Fruit fly (Drosophila melanogaster) whole organism, embryonic: ENCODE results near the gene CG9550.

Source experiments
- B-H2 ChIP-seq: fragments of 200-800 bp; sonication (Bioruptor generic); optimal IDR thresholded peaks from 2 replicates; lab custom pipeline; 2018; ENCODE audit warnings: missing biosample characterization, mild to moderate bottlenecking, missing genetic modification characterization
- CG12155 ChIP-seq: fragments of 200-800 bp; sonication (Bioruptor generic); optimal IDR thresholded peaks from 3 replicates; lab custom pipeline; 2016; ENCODE audit warnings: missing biosample characterization, missing genetic modification characterization
- CG1233 ChIP-seq: fragments of 200-800 bp; sonication (Bioruptor generic); optimal IDR thresholded peaks from 4 replicates; lab custom pipeline; 2018; ENCODE audit warnings: missing biosample characterization, mild to moderate bottlenecking, missing genetic modification characterization
- CG14710 ChIP-seq: fragments of 200-800 bp; sonication (Bioruptor generic); optimal IDR thresholded peaks from 3 replicates; lab custom pipeline; 2019; ENCODE audit warnings: missing biosample characterization, mild to moderate bottlenecking, missing genetic modification characterization, moderate library complexity
- CG14965 ChIP-seq: fragments of 200-800 bp; sonication (Bioruptor generic); optimal IDR thresholded peaks from 2 replicates; lab custom pipeline; 2016; ENCODE audit warnings: missing biosample characterization, missing genetic modification characterization, borderline replicate concordance
- CG16779 ChIP-seq: fragments of 200-800 bp; sonication (Bioruptor generic); IDR thresholded peaks from 2 replicates; pipeline ENCODE4 v1.3.6; 2022; ENCODE audit warnings: missing biosample characterization, missing genetic modification characterization
- CG16815 ChIP-seq: fragments of 200-800 bp; sonication (Bioruptor generic); optimal IDR thresholded peaks from 3 replicates; lab custom pipeline; 2017; ENCODE audit warnings: missing biosample characterization, mild to moderate bottlenecking, missing genetic modification characterization
- CG17361 ChIP-seq: fragments of 200-800 bp; sonication (Bioruptor generic); IDR thresholded peaks from 3 replicates; pipeline ENCODE4 v1.3.6; 2022; ENCODE audit warnings: missing biosample characterization, missing genetic modification characterization
- CG17829 ChIP-seq: fragments of 200-800 bp; optimal IDR thresholded peaks from 2 replicates; lab custom pipeline; 2019; ENCODE audit warnings: missing biosample characterization, mild to moderate bottlenecking, missing genetic modification characterization, moderate library complexity
- CG30431 ChIP-seq: fragments of 200-800 bp; sonication (Bioruptor generic); optimal IDR thresholded peaks from 2 replicates; lab custom pipeline; 2017; ENCODE audit warnings: missing biosample characterization, missing genetic modification characterization
- CG3281 ChIP-seq: fragments of 200-800 bp; sonication (Bioruptor generic); optimal IDR thresholded peaks from 3 replicates; lab custom pipeline; 2017; ENCODE audit warnings: missing biosample characterization, mild to moderate bottlenecking, missing genetic modification characterization
- CG5180 ChIP-seq: fragments of 200-800 bp; sonication (Bioruptor generic); optimal IDR thresholded peaks from 3 replicates; lab custom pipeline; 2017; ENCODE audit warnings: missing biosample characterization, missing genetic modification characterization, mild to moderate bottlenecking, moderate library complexity, missing genetic modification reagents
- CG6689 ChIP-seq: fragments of 200-800 bp; sonication (Bioruptor generic); IDR thresholded peaks from 2 replicates; pipeline ENCODE4 v1.3.6; 2022; ENCODE audit warnings: missing biosample characterization, missing genetic modification characterization
- CG6854 ChIP-seq: fragments of 200-800 bp; sonication (Bioruptor generic); optimal IDR thresholded peaks from 3 replicates; lab custom pipeline; 2017; ENCODE audit warnings: missing biosample characterization, mild to moderate bottlenecking, missing genetic modification characterization
- CG7786 ChIP-seq: fragments of 200-800 bp; sonication (Bioruptor generic); optimal IDR thresholded peaks from 2 replicates; lab custom pipeline; 2016; ENCODE audit warnings: missing biosample characterization, missing genetic modification characterization
- CG8359 ChIP-seq: fragments of 200-800 bp; sonication (Bioruptor generic); optimal IDR thresholded peaks from 2 replicates; lab custom pipeline; 2017; ENCODE audit warnings: missing biosample characterization, mild to moderate bottlenecking, missing genetic modification characterization, borderline replicate concordance
- CG8388 ChIP-seq: fragments of 200-800 bp; sonication (Bioruptor generic); optimal IDR thresholded peaks from 2 replicates; lab custom pipeline; 2019; ENCODE audit warnings: missing biosample characterization, mild to moderate bottlenecking, missing genetic modification characterization, moderate library complexity
- CG9797 ChIP-seq: fragments of 200-800 bp; sonication (Bioruptor generic); optimal IDR thresholded peaks from 3 replicates; lab custom pipeline; 2018; ENCODE audit warnings: missing biosample characterization, mild to moderate bottlenecking, missing genetic modification characterization
- CG9876 ChIP-seq: fragments of 200-800 bp; sonication (Bioruptor generic); optimal IDR thresholded peaks from 2 replicates; lab custom pipeline; 2016; ENCODE audit warnings: missing biosample characterization, missing genetic modification characterization
- Dip3 ChIP-seq: fragments of 200-800 bp; sonication (Bioruptor generic); optimal IDR thresholded peaks from 3 replicates; lab custom pipeline; 2016; ENCODE audit warnings: missing biosample characterization, missing genetic modification characterization
- Gsc ChIP-seq: fragments of 200-800 bp; sonication (Bioruptor generic); IDR thresholded peaks from 2 replicates; pipeline ENCODE4 v1.3.6; 2022; ENCODE audit warnings: missing biosample characterization, missing genetic modification characterization
- H2.0 ChIP-seq: fragments of 200-800 bp; sonication (Bioruptor generic); IDR thresholded peaks from 2 replicates; pipeline ENCODE4 v1.3.6; 2022; ENCODE audit warnings: missing biosample characterization, missing genetic modification characterization
- MBD-R2 ChIP-seq: fragments of 200-800 bp; sonication (Bioruptor generic); IDR thresholded peaks from 2 replicates; pipeline ENCODE4 v1.3.6; 2022; ENCODE audit warnings: missing biosample characterization, missing genetic modification characterization
- MTF-1 ChIP-seq: fragments of 200-800 bp; sonication (Bioruptor generic); optimal IDR thresholded peaks from 2 replicates; lab custom pipeline; 2018; ENCODE audit warnings: missing biosample characterization, mild to moderate bottlenecking, missing genetic modification characterization, borderline replicate concordance
- Meics ChIP-seq: fragments of 200-800 bp; sonication (Bioruptor generic); optimal IDR thresholded peaks from 2 replicates; lab custom pipeline; 2017; ENCODE audit warnings: missing biosample characterization, mild to moderate bottlenecking, missing genetic modification characterization
- Mes4 ChIP-seq: fragments of 200-800 bp; sonication (Bioruptor generic); optimal IDR thresholded peaks from 2 replicates; lab custom pipeline; 2016; ENCODE audit warnings: missing biosample characterization, missing genetic modification characterization
- Nf-YC ChIP-seq: fragments of 200-800 bp; optimal IDR thresholded peaks from 3 replicates; lab custom pipeline; 2019; ENCODE audit warnings: missing biosample characterization, mild to moderate bottlenecking, missing genetic modification characterization, moderate library complexity
- Oli ChIP-seq: fragments of 200-800 bp; sonication (Bioruptor generic); optimal IDR thresholded peaks from 2 replicates; lab custom pipeline; 2018; ENCODE audit warnings: missing biosample characterization, mild to moderate bottlenecking, missing genetic modification characterization, moderate library complexity
- Spps ChIP-seq: fragments of 200-800 bp; sonication (Bioruptor generic); optimal IDR thresholded peaks from 2 replicates; lab custom pipeline; 2018; ENCODE audit warnings: missing biosample characterization, mild to moderate bottlenecking, missing genetic modification characterization
- Taf1 ChIP-seq: fragments of 200-800 bp; sonication (Bioruptor generic); IDR thresholded peaks from 2 replicates; pipeline ENCODE4 v1.3.6; 2022; ENCODE audit warnings: missing biosample characterization, missing genetic modification characterization
- aop ChIP-seq: fragments of 200-800 bp; sonication (Bioruptor generic); IDR thresholded peaks from 2 replicates; pipeline ENCODE4 v1.3.6; 2022; ENCODE audit warnings: missing biosample characterization, missing genetic modification characterization
- br ChIP-seq: fragments of >200 bp; optimal IDR thresholded peaks from 2 replicates; lab custom pipeline; 2017
- chif ChIP-seq, 2 experiments: fragments of 200-800 bp; sonication (Bioruptor generic); optimal IDR thresholded peaks; 3 replicates each; lab custom pipeline; 2016; ENCODE audit warnings: missing biosample characterization in 2 of 2, missing genetic modification characterization in 2 of 2
- ci ChIP-seq: fragments of 200-800 bp; sonication (Bioruptor generic); IDR thresholded peaks from 3 replicates; pipeline ENCODE4 v1.3.6; 2022; ENCODE audit warnings: missing biosample characterization, missing genetic modification characterization
- dysf ChIP-seq: fragments of 200-800 bp; sonication (Bioruptor generic); IDR thresholded peaks from 3 replicates; pipeline ENCODE4 v1.3.6; 2022; ENCODE audit warnings: missing biosample characterization, missing genetic modification characterization
- esg ChIP-seq: fragments of 200-800 bp; sonication (Bioruptor generic); conservative IDR thresholded peaks from 2 replicates; pipeline ENCODE4 v1.3.6; 2022; ENCODE audit warnings: missing biosample characterization, missing genetic modification characterization
- ftz-f1 ChIP-seq: fragments of 200-800 bp; sonication (Bioruptor generic); optimal IDR thresholded peaks from 2 replicates; lab custom pipeline; 2016; ENCODE audit warnings: missing biosample characterization, missing genetic modification characterization
- gcm2 ChIP-seq: fragments of 200-800 bp; sonication (Bioruptor generic); optimal IDR thresholded peaks from 2 replicates; lab custom pipeline; 2016; ENCODE audit warnings: missing biosample characterization, missing genetic modification characterization
- grau ChIP-seq: fragments of 200-800 bp; optimal IDR thresholded peaks from 3 replicates; lab custom pipeline; 2019; ENCODE audit warnings: missing biosample characterization, mild to moderate bottlenecking, missing genetic modification characterization, moderate library complexity
- lab ChIP-seq: fragments of 200-800 bp; sonication (Bioruptor generic); optimal IDR thresholded peaks from 3 replicates; lab custom pipeline; 2017; ENCODE audit warnings: missing biosample characterization, missing genetic modification characterization, mild to moderate bottlenecking, moderate library complexity, missing genetic modification reagents
- nau ChIP-seq: fragments of 200-800 bp; sonication (Bioruptor generic); optimal IDR thresholded peaks from 3 replicates; lab custom pipeline; 2017; ENCODE audit warnings: missing biosample characterization, mild to moderate bottlenecking, missing genetic modification characterization, missing genetic modification reagents
- pho ChIP-seq: fragments of 200-800 bp; sonication (Bioruptor generic); optimal IDR thresholded peaks from 2 replicates; lab custom pipeline; 2016; ENCODE audit warnings: missing biosample characterization, missing genetic modification characterization
- phol ChIP-seq: fragments of 200-800 bp; sonication (Bioruptor generic); optimal IDR thresholded peaks from 3 replicates; lab custom pipeline; 2018; ENCODE audit warnings: missing biosample characterization, mild to moderate bottlenecking, missing genetic modification characterization, moderate library complexity
- pnt ChIP-seq: fragments of 200-800 bp; sonication (Bioruptor generic); optimal IDR thresholded peaks from 3 replicates; lab custom pipeline; 2016; ENCODE audit warnings: missing biosample characterization, missing genetic modification characterization
- repo ChIP-seq: fragments of 200-800 bp; sonication (Bioruptor generic); optimal IDR thresholded peaks from 2 replicates; lab custom pipeline; 2016; ENCODE audit warnings: missing biosample characterization, missing genetic modification characterization
- seq ChIP-seq: fragments of 200-800 bp; sonication (Bioruptor generic); IDR thresholded peaks from 2 replicates; pipeline ENCODE4 v1.3.6; 2022; ENCODE audit warnings: missing biosample characterization, missing genetic modification characterization
- ssp ChIP-seq: fragments of 200-800 bp; sonication (Bioruptor generic); IDR thresholded peaks from 2 replicates; pipeline ENCODE4 v1.3.6; 2022; ENCODE audit warnings: missing biosample characterization, missing genetic modification characterization
- tin ChIP-seq: fragments of 200-800 bp; sonication (Bioruptor generic); optimal IDR thresholded peaks from 3 replicates; lab custom pipeline; 2016; ENCODE audit warnings: missing biosample characterization, missing genetic modification characterization
- tio ChIP-seq: fragments of 200-800 bp; sonication (Bioruptor generic); optimal IDR thresholded peaks from 2 replicates; lab custom pipeline; 2017; ENCODE audit warnings: missing biosample characterization, missing genetic modification characterization, inconsistent platforms
- usp ChIP-seq: fragments of >200 bp; optimal IDR thresholded peaks from 2 replicates; lab custom pipeline; 2017; ENCODE audit warnings: missing biosample characterization, missing genetic modification characterization
- vnd ChIP-seq: fragments of 200-800 bp; sonication (Bioruptor generic); IDR thresholded peaks from 3 replicates; pipeline ENCODE4 v1.3.6; 2022; ENCODE audit warnings: missing biosample characterization, missing genetic modification characterization; ENCODE audit not compliant: partially characterized antibody
- wdn ChIP-seq: fragments of 200-800 bp; sonication (Bioruptor generic); IDR thresholded peaks from 2 replicates; pipeline ENCODE4 v1.3.6; 2022; ENCODE audit warnings: missing biosample characterization, missing genetic modification characterization

The CG9550 gene

dm6 chr2L:6465497-6465896 lies 31.4 kb upstream of the CG9550 start, which contains the start of gene Rchy1 (continued):
- TF ChIP-seq CG6854 (GFP tag; lab: Kevin White, UChicago), result peak; percentile 17
- peak; percentile 68; the same call in 2 of the 3 replicates for TF ChIP-seq ci
- TF ChIP-seq CG16779, result 0 out of 2 replicates have a peak, but pooled peaks have one; percentile 18
- no peak for TF ChIP-seq chif (GFP tag; optimal IDR thresholded peaks at IDR 0.05; lab: Kevin White, UChicago)
- peak; percentile 11; the same call in 1 of the 2 replicates for TF ChIP-seq MBD-R2 (GFP tag; lab: Robert Waterston, UW)
- TF ChIP-seq CG12155 (GFP tag; lab: Kevin White, UChicago), result no peak
- no peak for TF ChIP-seq Spps (tag; lab: Kevin White, UChicago)
- no peak for TF ChIP-seq CG14965 (GFP tag; lab: Kevin White, UChicago)
- TF ChIP-seq CG30431, result no peak
- TF ChIP-seq wdn (GFP tag; lab: Robert Waterston, UW), result no peak
- no peak for TF ChIP-seq dysf (GFP tag; lab: Robert Waterston, UW)
- TF ChIP-seq Gsc, result no peak
- TF ChIP-seq Nf-YC, result peak; percentile 35
- TF ChIP-seq CG9876 (GFP tag; lab: Kevin White, UChicago), result no peak
- no peak for TF ChIP-seq tio (GFP tag; lab: Kevin White, UChicago)
- peak; percentile 78 for TF ChIP-seq lab (GFP tag; lab: Kevin White, UChicago)
- no peak for TF ChIP-seq Dip3 (GFP tag; lab: Kevin White, UChicago)
- no peak for TF ChIP-seq gcm2 (GFP tag; lab: Kevin White, UChicago)
- TF ChIP-seq grau, result peak; percentile 14
- peak; percentile 32 for TF ChIP-seq MTF-1 (GFP tag; lab: Kevin White, UChicago)
- peak; percentile 42 for TF ChIP-seq CG3281 (GFP tag; lab: Kevin White, UChicago)
- TF ChIP-seq tin (GFP tag; lab: Kevin White, UChicago), result no peak
- TF ChIP-seq H2.0 (GFP tag; lab: Robert Waterston, UW), result no peak
- no peak for TF ChIP-seq CG8388 (GFP tag; lab: Kevin White, UChicago)
- no peak for TF ChIP-seq pnt (GFP tag; lab: Kevin White, UChicago)
- no peak for TF ChIP-seq CG17829
- TF ChIP-seq usp (GFP tag; lab: Kevin White, UChicago), result no peak
- TF ChIP-seq CG8359 (GFP tag; lab: Kevin White, UChicago), result no peak
- TF ChIP-seq seq (GFP tag; lab: Robert Waterston, UW), result peak; percentile 17; the same call in 1 of the 2 replicates
- TF ChIP-seq ssp (GFP tag; lab: Robert Waterston, UW), result no peak
- no peak for TF ChIP-seq CG6689 (GFP tag; lab: Robert Waterston, UW)
- no peak for TF ChIP-seq CG9797 (GFP tag; lab: Kevin White, UChicago)
- TF ChIP-seq vnd (GFP tag; lab: Robert Waterston, UW), result no peak
- no peak for TF ChIP-seq pho
- no peak for TF ChIP-seq CG14710 (tag; lab: Kevin White, UChicago)
- no peak for TF ChIP-seq repo
- peak; percentile 46 for TF ChIP-seq Meics
- TF ChIP-seq nau (GFP tag; lab: Kevin White, UChicago), result peak; percentile 20
- TF ChIP-seq CG16815 (GFP tag; lab: Kevin White, UChicago), result no peak
- peak; percentile 47 for TF ChIP-seq CG5180
- TF ChIP-seq CG17361 (GFP tag; lab: Robert Waterston, UW), result no peak
- no peak for TF ChIP-seq Mes4 (GFP tag; lab: Kevin White, UChicago)
- no peak for TF ChIP-seq br (lab: Kevin White, UChicago)
- TF ChIP-seq Oli (tag; lab: Kevin White, UChicago), result no peak
- peak; percentile 25 for TF ChIP-seq ftz-f1 (GFP tag; lab: Kevin White, UChicago)
- TF ChIP-seq B-H2 (GFP tag; lab: Kevin White, UChicago), result peak; percentile 26
- TF ChIP-seq CG7786, result no peak
- peak; percentile 9 for TF ChIP-seq CG1233
- TF ChIP-seq phol (tag; lab: Kevin White, UChicago), result no peak
- TF ChIP-seq aop (GFP tag; lab: Robert Waterston, UW), result no peak
- TF ChIP-seq esg, result no peak
- TF ChIP-seq Taf1 (GFP tag; lab: Robert Waterston, UW), result no peak
